Fruit fly (Drosophila melanogaster) whole organism, embryonic: ENCODE measurements around the gene CG17666.
A peak's percentile ranks its signal among the peaks of the same experiment; 100 is the strongest.

Source experiments
- Asciz ChIP-seq: fragments of 200-800 bp; sonication (Bioruptor generic); optimal IDR thresholded peaks from 2 replicates; lab custom pipeline; 2017; ENCODE audit warnings: missing biosample characterization, mild to moderate bottlenecking, missing genetic modification characterization, missing genetic modification reagents
- Bdp1 ChIP-seq: fragments of 200-800 bp; sonication (Bioruptor generic); optimal IDR thresholded peaks from 3 replicates; lab custom pipeline; 2016; ENCODE audit warnings: missing biosample characterization, missing genetic modification characterization
- Blimp-1 ChIP-seq: fragments of 200-800 bp; sonication (Bioruptor generic); optimal IDR thresholded peaks from 3 replicates; lab custom pipeline; 2018; ENCODE audit warnings: missing biosample characterization, missing genetic modification characterization, mild to moderate bottlenecking, moderate library complexity, missing genetic modification reagents
- BtbVII ChIP-seq: fragments of 200-800 bp; sonication (Bioruptor generic); optimal IDR thresholded peaks from 3 replicates; lab custom pipeline; 2017; ENCODE audit warnings: missing biosample characterization, mild to moderate bottlenecking, missing genetic modification characterization
- Bteb2 ChIP-seq: fragments of 200-800 bp; sonication (Bioruptor generic); optimal IDR thresholded peaks from 2 replicates; lab custom pipeline; 2016; ENCODE audit warnings: missing biosample characterization, missing genetic modification characterization
- CG10654 ChIP-seq: fragments of 200-800 bp; sonication (Bioruptor generic); optimal IDR thresholded peaks from 2 replicates; lab custom pipeline; 2016; ENCODE audit warnings: missing biosample characterization, missing genetic modification characterization
- CG11456 ChIP-seq: fragments of 200-800 bp; sonication (Bioruptor generic); IDR thresholded peaks from 3 replicates; pipeline ENCODE4 v1.3.6; 2022; ENCODE audit warnings: missing biosample characterization, missing genetic modification characterization
- CG13624 ChIP-seq: fragments of 200-800 bp; sonication (Bioruptor generic); optimal IDR thresholded peaks from 2 replicates; lab custom pipeline; 2016; ENCODE audit warnings: missing biosample characterization, missing genetic modification characterization
- CG14441 ChIP-seq: fragments of 200-800 bp; sonication (Bioruptor generic); IDR thresholded peaks from 2 replicates; pipeline ENCODE4 v1.3.6; 2022; ENCODE audit warnings: missing biosample characterization, missing genetic modification characterization
- CG15696 ChIP-seq: fragments of 200-800 bp; sonication (Bioruptor generic); optimal IDR thresholded peaks from 2 replicates; lab custom pipeline; 2019; ENCODE audit warnings: missing biosample characterization, mild to moderate bottlenecking, missing genetic modification characterization, moderate library complexity
- CG31388 ChIP-seq: fragments of 200-800 bp; sonication (Bioruptor generic); optimal IDR thresholded peaks from 2 replicates; lab custom pipeline; 2016; ENCODE audit warnings: missing biosample characterization, missing genetic modification characterization
- CG33557 ChIP-seq: fragments of 200-800 bp; sonication (Bioruptor generic); optimal IDR thresholded peaks from 2 replicates; lab custom pipeline; 2019; ENCODE audit warnings: missing biosample characterization, mild to moderate bottlenecking, missing genetic modification characterization, moderate library complexity
- CG3838 ChIP-seq: fragments of 200-800 bp; sonication (Bioruptor generic); optimal IDR thresholded peaks from 3 replicates; lab custom pipeline; 2016; ENCODE audit warnings: missing biosample characterization, missing genetic modification characterization
- CG43689 ChIP-seq: fragments of 200-800 bp; sonication (Bioruptor generic); IDR thresholded peaks from 2 replicates; pipeline ENCODE4 v1.3.6; 2022; ENCODE audit warnings: missing biosample characterization, missing genetic modification characterization
- CG4730 ChIP-seq: fragments of 200-800 bp; sonication (Bioruptor generic); IDR thresholded peaks from 2 replicates; pipeline ENCODE4 v1.3.6; 2022; ENCODE audit warnings: missing biosample characterization, missing genetic modification characterization
- CG6272 ChIP-seq: fragments of 200-800 bp; sonication (Bioruptor generic); IDR thresholded peaks from 2 replicates; pipeline ENCODE4 v1.3.6; 2022; ENCODE audit warnings: missing biosample characterization, missing genetic modification characterization
- CG6791 ChIP-seq: fragments of 200-800 bp; sonication (Bioruptor generic); IDR thresholded peaks from 3 replicates; pipeline ENCODE4 v1.3.6; 2022; ENCODE audit warnings: missing biosample characterization, missing genetic modification characterization; ENCODE audit not compliant: partially characterized antibody
- CG8765 ChIP-seq: fragments of 200-800 bp; sonication (Bioruptor generic); IDR thresholded peaks from 2 replicates; pipeline ENCODE4 v1.3.6; 2022; ENCODE audit warnings: missing biosample characterization, missing genetic modification characterization
- CHES-1-like ChIP-seq: fragments of 200-800 bp; sonication (Bioruptor generic); optimal IDR thresholded peaks from 2 replicates; lab custom pipeline; 2016; ENCODE audit warnings: missing biosample characterization, missing genetic modification characterization
- Dip3 ChIP-seq: fragments of 200-800 bp; sonication (Bioruptor generic); optimal IDR thresholded peaks from 3 replicates; lab custom pipeline; 2016; ENCODE audit warnings: missing biosample characterization, missing genetic modification characterization
- Dll ChIP-seq: fragments of 200-800 bp; sonication (Bioruptor generic); IDR thresholded peaks from 4 replicates; pipeline ENCODE4 v1.3.6; 2022; ENCODE audit warnings: missing biosample characterization, missing genetic modification characterization; ENCODE audit not compliant: partially characterized antibody
- Doc3 ChIP-seq: fragments of 200-800 bp; sonication (Bioruptor generic); IDR thresholded peaks from 3 replicates; pipeline ENCODE4 v1.3.6; 2022; ENCODE audit warnings: missing biosample characterization, missing genetic modification characterization; ENCODE audit not compliant: partially characterized antibody
- Drgx ChIP-seq: fragments of 200-800 bp; sonication (Bioruptor generic); IDR thresholded peaks from 2 replicates; pipeline ENCODE4 v1.3.6; 2022; ENCODE audit warnings: missing biosample characterization, missing genetic modification characterization
- Elba2 ChIP-seq: fragments of 200-800 bp; sonication (Bioruptor generic); optimal IDR thresholded peaks from 3 replicates; lab custom pipeline; 2016; ENCODE audit warnings: missing biosample characterization, missing genetic modification characterization
- H15 ChIP-seq: fragments of 200-800 bp; sonication (Bioruptor generic); IDR thresholded peaks from 3 replicates; pipeline ENCODE4 v1.3.6; 2022; ENCODE audit warnings: missing biosample characterization, missing genetic modification characterization
- HLH3B ChIP-seq: fragments of 200-800 bp; sonication (Bioruptor generic); IDR thresholded peaks from 2 replicates; pipeline ENCODE4 v1.3.6; 2022; ENCODE audit warnings: missing biosample characterization, missing genetic modification characterization
- Hmr ChIP-seq: fragments of 200-800 bp; sonication (Bioruptor generic); optimal IDR thresholded peaks from 3 replicates; lab custom pipeline; 2017; ENCODE audit warnings: mild to moderate bottlenecking, missing biosample characterization, missing genetic modification reagents, missing genetic modification characterization
- Hsf ChIP-seq: fragments of 200-800 bp; sonication (Bioruptor generic); optimal IDR thresholded peaks from 3 replicates; lab custom pipeline; 2016; ENCODE audit warnings: missing biosample characterization, missing genetic modification characterization
- MESR4 ChIP-seq: fragments of 200-800 bp; sonication (Bioruptor generic); optimal IDR thresholded peaks from 2 replicates; lab custom pipeline; 2018; ENCODE audit warnings: missing biosample characterization, mild to moderate bottlenecking, missing genetic modification characterization, moderate library complexity
- NfI ChIP-seq: fragments of 200-800 bp; sonication (Bioruptor generic); optimal IDR thresholded peaks from 3 replicates; lab custom pipeline; 2018; ENCODE audit warnings: missing biosample characterization, mild to moderate bottlenecking, missing genetic modification characterization, moderate library complexity
- Rfx ChIP-seq: fragments of 200-800 bp; sonication (Bioruptor generic); IDR thresholded peaks from 2 replicates; pipeline ENCODE4 v1.3.6; 2022; ENCODE audit warnings: missing biosample characterization, missing genetic modification characterization
- Scr ChIP-seq: fragments of 200-800 bp; sonication (Bioruptor generic); IDR thresholded peaks from 2 replicates; pipeline ENCODE4 v1.3.6; 2022; ENCODE audit warnings: missing biosample characterization, missing genetic modification characterization; ENCODE audit not compliant: partially characterized antibody
- amos ChIP-seq: fragments of 200-800 bp; sonication (Bioruptor generic); IDR thresholded peaks from 2 replicates; pipeline ENCODE4 v1.3.6; 2022; ENCODE audit warnings: missing biosample characterization, missing genetic modification characterization; ENCODE audit not compliant: partially characterized antibody
- crp ChIP-seq, 2 experiments: fragments of 200-800 bp; sonication (Bioruptor generic); optimal IDR thresholded peaks; 2 replicates in 1 of 2; 3 replicates in 1 of 2; lab custom pipeline; 2017; ENCODE audit warnings: missing biosample characterization in 2 of 2, missing genetic modification characterization in 2 of 2, mild to moderate bottlenecking in 1 of 2, moderate library complexity in 1 of 2
- dati ChIP-seq: fragments of 200-800 bp; sonication (Bioruptor generic); IDR thresholded peaks from 2 replicates; pipeline ENCODE4 v1.3.6; 2022; ENCODE audit warnings: missing biosample characterization, missing genetic modification characterization
- esg ChIP-seq: fragments of 200-800 bp; sonication (Bioruptor generic); conservative IDR thresholded peaks from 2 replicates; pipeline ENCODE4 v1.3.6; 2022; ENCODE audit warnings: missing biosample characterization, missing genetic modification characterization
- eve ChIP-seq, 2 experiments: fragments of >200 bp; optimal IDR thresholded peaks; 2 replicates each; lab custom pipeline; 2017; ENCODE audit warnings: missing biosample characterization in 2 of 2, missing genetic modification characterization in 2 of 2
- fd102C ChIP-seq: fragments of 200-800 bp; sonication (Bioruptor generic); optimal IDR thresholded peaks from 2 replicates; lab custom pipeline; 2018; ENCODE audit warnings: missing biosample characterization, mild to moderate bottlenecking, missing genetic modification characterization, moderate library complexity
- fd96Cb ChIP-seq: fragments of 200-800 bp; sonication (Bioruptor generic); optimal IDR thresholded peaks from 2 replicates; lab custom pipeline; 2018; ENCODE audit warnings: missing biosample characterization, mild to moderate bottlenecking, missing genetic modification characterization, moderate library complexity
- gfzf ChIP-seq: fragments of 200-800 bp; sonication (Bioruptor generic); optimal IDR thresholded peaks from 2 replicates; lab custom pipeline; 2016; ENCODE audit warnings: missing biosample characterization, mild to moderate bottlenecking, missing genetic modification characterization, moderate library complexity
- grn ChIP-seq: fragments of 200-800 bp; sonication (Bioruptor generic); optimal IDR thresholded peaks from 3 replicates; lab custom pipeline; 2017; ENCODE audit warnings: missing biosample characterization, missing genetic modification characterization
- her ChIP-seq: fragments of 200-800 bp; sonication (Bioruptor generic); optimal IDR thresholded peaks from 2 replicates; lab custom pipeline; 2016; ENCODE audit warnings: missing biosample characterization, missing genetic modification characterization
- ind ChIP-seq: fragments of 200-800 bp; sonication (Bioruptor generic); optimal IDR thresholded peaks from 3 replicates; lab custom pipeline; 2016; ENCODE audit warnings: missing biosample characterization, missing genetic modification characterization
- nerfin-1 ChIP-seq: fragments of 200-800 bp; sonication (Bioruptor generic); optimal IDR thresholded peaks from 3 replicates; lab custom pipeline; 2019; ENCODE audit warnings: missing biosample characterization, mild to moderate bottlenecking, missing genetic modification characterization, moderate library complexity
- org-1 ChIP-seq: fragments of 200-800 bp; sonication (Bioruptor generic); optimal IDR thresholded peaks from 2 replicates; lab custom pipeline; 2017; ENCODE audit warnings: missing biosample characterization, missing genetic modification characterization
- pho ChIP-seq: fragments of 200-800 bp; sonication (Bioruptor generic); optimal IDR thresholded peaks from 2 replicates; lab custom pipeline; 2016; ENCODE audit warnings: missing biosample characterization, missing genetic modification characterization
- salm ChIP-seq: fragments of 200-800 bp; sonication (Bioruptor generic); optimal IDR thresholded peaks from 2 replicates; lab custom pipeline; 2018; ENCODE audit warnings: missing biosample characterization, mild to moderate bottlenecking, missing genetic modification characterization
- slbo ChIP-seq: fragments of 200-800 bp; sonication (Bioruptor generic); IDR thresholded peaks from 2 replicates; pipeline ENCODE4 v1.3.6; 2022; ENCODE audit warnings: missing biosample characterization, missing genetic modification characterization
- slp2 ChIP-seq: fragments of 200-800 bp; sonication (Bioruptor generic); optimal IDR thresholded peaks from 2 replicates; lab custom pipeline; 2016; ENCODE audit warnings: missing biosample characterization, missing genetic modification characterization
- sob ChIP-seq: fragments of 200-800 bp; sonication (Bioruptor generic); IDR thresholded peaks from 2 replicates; pipeline ENCODE4 v1.3.6; 2022; ENCODE audit warnings: missing biosample characterization, missing genetic modification characterization
- ssp ChIP-seq: fragments of 200-800 bp; sonication (Bioruptor generic); IDR thresholded peaks from 2 replicates; pipeline ENCODE4 v1.3.6; 2022; ENCODE audit warnings: missing biosample characterization, missing genetic modification characterization

CG17666 gene

dm6 chr3L:12794532-12794931, 13.4 kb downstream of the CG17666 start (continued):
- TF ChIP-seq Bdp1: no peak
- peak; percentile 87; the same call in 1 of the 2 replicates for TF ChIP-seq amos (GFP tag; lab: Robert Waterston, UW)
- TF ChIP-seq nerfin-1 (tag; lab: Kevin White, UChicago): no peak
- TF ChIP-seq Drgx: no peak
- no peak for TF ChIP-seq slbo (GFP tag; lab: Robert Waterston, UW)
- no peak for TF ChIP-seq slp2 (GFP tag; lab: Kevin White, UChicago)
- TF ChIP-seq fd102C (GFP tag; lab: Kevin White, UChicago): no peak
- no peak for TF ChIP-seq dati (GFP tag; lab: Robert Waterston, UW)
- TF ChIP-seq CG31388 (GFP tag; lab: Kevin White, UChicago): no peak
- no peak for TF ChIP-seq CG3838 (GFP tag; lab: Kevin White, UChicago)
- TF ChIP-seq esg (GFP tag; lab: Robert Waterston, UW): no peak
- TF ChIP-seq CG8765 (GFP tag; lab: Robert Waterston, UW): no peak
- TF ChIP-seq ind: no peak
- no peak for TF ChIP-seq pho
- TF ChIP-seq Bteb2 (GFP tag; lab: Kevin White, UChicago): no peak
- TF ChIP-seq ssp (GFP tag; lab: Robert Waterston, UW): no peak
- TF ChIP-seq CG14441 (GFP tag; lab: Robert Waterston, UW): no peak
- peak; percentile 3 for TF ChIP-seq MESR4 (GFP tag; lab: Kevin White, UChicago)
- no peak for TF ChIP-seq CG15696 (tag; lab: Kevin White, UChicago)
- no peak for TF ChIP-seq CG33557 (GFP tag; lab: Kevin White, UChicago)
- TF ChIP-seq BtbVII: no peak
- no peak for TF ChIP-seq Elba2 (GFP tag; lab: Kevin White, UChicago)
- 0 out of 2 replicates have a peak, but pooled peaks have one; percentile 30 for TF ChIP-seq sob (GFP tag; lab: Robert Waterston, UW)
- peak; percentile 23 to 95 for TF ChIP-seq crp (GFP tag; optimal IDR thresholded peaks at IDR 0.05; lab: Kevin White, UChicago)
- no peak for TF ChIP-seq salm (tag; lab: Kevin White, UChicago)
- TF ChIP-seq NfI (GFP tag; lab: Kevin White, UChicago): no peak
- TF ChIP-seq org-1 (GFP tag; lab: Kevin White, UChicago): no peak
- no peak for TF ChIP-seq CG6272
- TF ChIP-seq CG10654 (GFP tag; lab: Kevin White, UChicago): no peak
- no peak for TF ChIP-seq fd96Cb (tag; lab: Kevin White, UChicago)
- TF ChIP-seq Asciz: no peak
- TF ChIP-seq grn (GFP tag; lab: Kevin White, UChicago): no peak
- TF ChIP-seq CG11456 (GFP tag; lab: Robert Waterston, UW): no peak
- TF ChIP-seq her: no peak
- no peak for TF ChIP-seq H15
- TF ChIP-seq Scr (GFP tag; lab: Robert Waterston, UW): peak; percentile 82
- no peak for TF ChIP-seq CG4730 (GFP tag; lab: Robert Waterston, UW)
- no peak for TF ChIP-seq CHES-1-like (GFP tag; lab: Kevin White, UChicago)
- no peak for TF ChIP-seq Hsf (GFP tag; lab: Kevin White, UChicago)
- no peak for TF ChIP-seq gfzf (GFP tag; lab: Kevin White, UChicago)
- TF ChIP-seq CG13624: no peak
- TF ChIP-seq Blimp-1: no peak
- TF ChIP-seq CG43689 (GFP tag; lab: Robert Waterston, UW): no peak
- peak; percentile 91 for TF ChIP-seq Dll (GFP tag; lab: Robert Waterston, UW)
- TF ChIP-seq eve (GFP tag; optimal IDR thresholded peaks at IDR 0.05; lab: Kevin White, UChicago): no peak
- no peak for TF ChIP-seq Dip3 (GFP tag; lab: Kevin White, UChicago)
- TF ChIP-seq Hmr (GFP tag; lab: Kevin White, UChicago): peak; percentile 41
- TF ChIP-seq HLH3B (GFP tag; lab: Robert Waterston, UW): no peak
- peak; percentile 81 for TF ChIP-seq Doc3 (GFP tag; lab: Robert Waterston, UW)
- peak; percentile 41; the same call in 1 of the 2 replicates for TF ChIP-seq Rfx
- peak; percentile 84 for TF ChIP-seq CG6791
